Fruit fly (Drosophila melanogaster) whole organism, embryonic: ENCODE data around the gene scny.

Experiments used
- Ada2b ChIP-seq: fragments of 200-800 bp; sonication (Bioruptor generic); IDR thresholded peaks from 2 replicates; pipeline ENCODE4 v1.3.6; 2022; ENCODE audit warnings: missing biosample characterization, missing genetic modification characterization
- Bgb ChIP-seq: fragments of 200-800 bp; sonication (Bioruptor generic); IDR thresholded peaks from 2 replicates; pipeline ENCODE4 v1.3.6; 2022; ENCODE audit warnings: missing biosample characterization, missing genetic modification characterization; ENCODE audit not compliant: partially characterized antibody
- BtbVII ChIP-seq: fragments of 200-800 bp; sonication (Bioruptor generic); optimal IDR thresholded peaks from 3 replicates; lab custom pipeline; 2017; ENCODE audit warnings: missing biosample characterization, mild to moderate bottlenecking, missing genetic modification characterization
- CG10366 ChIP-seq: fragments of 200-800 bp; sonication (Bioruptor generic); IDR thresholded peaks from 2 replicates; pipeline ENCODE4 v1.3.6; 2022; ENCODE audit warnings: missing biosample characterization, missing genetic modification characterization
- CG10654 ChIP-seq: fragments of 200-800 bp; sonication (Bioruptor generic); optimal IDR thresholded peaks from 2 replicates; lab custom pipeline; 2016; ENCODE audit warnings: missing biosample characterization, missing genetic modification characterization
- CG11560 ChIP-seq: fragments of 200-800 bp; sonication (Bioruptor generic); IDR thresholded peaks from 3 replicates; pipeline ENCODE4 v1.3.6; 2022; ENCODE audit warnings: missing biosample characterization, missing genetic modification characterization
- CG12236 ChIP-seq: fragments of 200-800 bp; sonication (Bioruptor generic); optimal IDR thresholded peaks from 2 replicates; lab custom pipeline; 2016; ENCODE audit warnings: missing biosample characterization, missing genetic modification characterization
- CG12391 ChIP-seq: fragments of 200-800 bp; sonication (Bioruptor generic); optimal IDR thresholded peaks from 3 replicates; lab custom pipeline; 2018; ENCODE audit warnings: missing biosample characterization, mild to moderate bottlenecking, missing genetic modification characterization, moderate library complexity
- CG15269 ChIP-seq: fragments of 200-800 bp; sonication (Bioruptor generic); optimal IDR thresholded peaks from 2 replicates; lab custom pipeline; 2018; ENCODE audit warnings: missing biosample characterization, mild to moderate bottlenecking, missing genetic modification characterization, moderate library complexity
- CG16813 ChIP-seq: fragments of 200-800 bp; sonication (Bioruptor generic); IDR thresholded peaks from 3 replicates; pipeline ENCODE4 v1.3.6; 2022; ENCODE audit warnings: missing biosample characterization, missing genetic modification characterization; ENCODE audit not compliant: partially characterized antibody
- CG34224 ChIP-seq: fragments of 200-800 bp; sonication (Bioruptor generic); IDR thresholded peaks from 3 replicates; pipeline ENCODE4 v1.3.6; 2022; ENCODE audit warnings: missing biosample characterization, missing genetic modification characterization; ENCODE audit not compliant: partially characterized antibody
- CG3726 ChIP-seq: fragments of 200-800 bp; sonication (Bioruptor generic); IDR thresholded peaks from 3 replicates; pipeline ENCODE4, ENCODE4 v1.3.6; 2022; ENCODE audit warnings: missing biosample characterization, missing genetic modification characterization
- CG43689 ChIP-seq: fragments of 200-800 bp; sonication (Bioruptor generic); IDR thresholded peaks from 2 replicates; pipeline ENCODE4 v1.3.6; 2022; ENCODE audit warnings: missing biosample characterization, missing genetic modification characterization
- CG4617 ChIP-seq: fragments of 200-800 bp; sonication (Bioruptor generic); optimal IDR thresholded peaks from 3 replicates; lab custom pipeline; 2016; ENCODE audit warnings: missing biosample characterization, missing genetic modification characterization, borderline replicate concordance
- CG4707 ChIP-seq: fragments of 200-800 bp; sonication (Bioruptor generic); optimal IDR thresholded peaks from 2 replicates; lab custom pipeline; 2018; ENCODE audit warnings: missing biosample characterization, mild to moderate bottlenecking, missing genetic modification characterization, moderate library complexity
- CG6791 ChIP-seq: fragments of 200-800 bp; sonication (Bioruptor generic); IDR thresholded peaks from 3 replicates; pipeline ENCODE4 v1.3.6; 2022; ENCODE audit warnings: missing biosample characterization, missing genetic modification characterization; ENCODE audit not compliant: partially characterized antibody
- CG6813 ChIP-seq: fragments of 200-800 bp; sonication (Bioruptor generic); optimal IDR thresholded peaks from 2 replicates; lab custom pipeline; 2017; ENCODE audit warnings: missing biosample characterization, missing genetic modification characterization, mild to moderate bottlenecking, moderate library complexity, missing genetic modification reagents
- CG7556 ChIP-seq: fragments of 200-800 bp; sonication (Bioruptor generic); optimal IDR thresholded peaks from 2 replicates; lab custom pipeline; 2017; ENCODE audit warnings: missing biosample characterization, mild to moderate bottlenecking, missing genetic modification characterization
- D ChIP-seq, 2 experiments: fragments of 200-800 bp in 1 of 2; fragments of >200 bp in 1 of 2; sonication (Bioruptor generic) in 1 of 2; optimal IDR thresholded peaks; 2 replicates in 1 of 2; 3 replicates in 1 of 2; lab custom pipeline; 2017; ENCODE audit warnings: mild to moderate bottlenecking in 1 of 2, missing biosample characterization in 1 of 2, missing genetic modification characterization in 1 of 2, missing genetic modification reagents in 1 of 2
- HLHmδ ChIP-seq: fragments of 200-800 bp; sonication (Bioruptor generic); optimal IDR thresholded peaks from 2 replicates; lab custom pipeline; 2018; ENCODE audit warnings: missing biosample characterization, mild to moderate bottlenecking, missing genetic modification characterization, moderate library complexity
- Hsf ChIP-seq: fragments of 200-800 bp; sonication (Bioruptor generic); optimal IDR thresholded peaks from 3 replicates; lab custom pipeline; 2016; ENCODE audit warnings: missing biosample characterization, missing genetic modification characterization
- Jarid2 ChIP-seq: fragments of 200-800 bp; sonication (Bioruptor generic); optimal IDR thresholded peaks from 3 replicates; lab custom pipeline; 2017; ENCODE audit warnings: mild to moderate bottlenecking, missing biosample characterization, missing genetic modification reagents, missing genetic modification characterization
- MESR4 ChIP-seq: fragments of 200-800 bp; sonication (Bioruptor generic); optimal IDR thresholded peaks from 2 replicates; lab custom pipeline; 2018; ENCODE audit warnings: missing biosample characterization, mild to moderate bottlenecking, missing genetic modification characterization, moderate library complexity
- NC2α ChIP-seq: fragments of 200-800 bp; sonication (Bioruptor generic); optimal IDR thresholded peaks from 2 replicates; lab custom pipeline; 2016; ENCODE audit warnings: missing biosample characterization, missing genetic modification characterization
- Neu2 ChIP-seq: fragments of 200-800 bp; sonication (Bioruptor generic); optimal IDR thresholded peaks from 3 replicates; lab custom pipeline; 2016; ENCODE audit warnings: missing biosample characterization, missing genetic modification characterization, borderline replicate concordance
- Nf-YC ChIP-seq: fragments of 200-800 bp; optimal IDR thresholded peaks from 3 replicates; lab custom pipeline; 2019; ENCODE audit warnings: missing biosample characterization, mild to moderate bottlenecking, missing genetic modification characterization, moderate library complexity
- Sox100B ChIP-seq: fragments of 200-800 bp; sonication (Bioruptor generic); optimal IDR thresholded peaks from 3 replicates; lab custom pipeline; 2018; ENCODE audit warnings: missing biosample characterization, mild to moderate bottlenecking, missing genetic modification characterization
- aop ChIP-seq: fragments of 200-800 bp; sonication (Bioruptor generic); IDR thresholded peaks from 2 replicates; pipeline ENCODE4 v1.3.6; 2022; ENCODE audit warnings: missing biosample characterization, missing genetic modification characterization
- chn ChIP-seq: fragments of 200-800 bp; sonication (Bioruptor generic); optimal IDR thresholded peaks from 2 replicates; lab custom pipeline; 2016; ENCODE audit warnings: missing biosample characterization, missing genetic modification characterization
- da ChIP-seq: fragments of 200-800 bp; sonication (Bioruptor generic); optimal IDR thresholded peaks from 2 replicates; lab custom pipeline; 2016; ENCODE audit warnings: missing biosample characterization, missing genetic modification characterization
- dan ChIP-seq: fragments of 200-800 bp; sonication (Bioruptor generic); IDR thresholded peaks from 2 replicates; pipeline ENCODE4 v1.3.6; 2022; ENCODE audit warnings: missing biosample characterization, missing genetic modification characterization
- eve ChIP-seq, 2 experiments: fragments of >200 bp; optimal IDR thresholded peaks; 2 replicates each; lab custom pipeline; 2017; ENCODE audit warnings: missing biosample characterization in 2 of 2, missing genetic modification characterization in 2 of 2
- fd102C ChIP-seq: fragments of 200-800 bp; sonication (Bioruptor generic); optimal IDR thresholded peaks from 2 replicates; lab custom pipeline; 2018; ENCODE audit warnings: missing biosample characterization, mild to moderate bottlenecking, missing genetic modification characterization, moderate library complexity
- h ChIP-seq: fragments of >200 bp; optimal IDR thresholded peaks from 2 replicates; lab custom pipeline; 2017
- hb ChIP-seq: fragments of 200-800 bp; sonication (Bioruptor generic); IDR thresholded peaks from 3 replicates; pipeline ENCODE4 v1.3.6; 2022; ENCODE audit warnings: missing biosample characterization, missing genetic modification characterization; ENCODE audit not compliant: partially characterized antibody
- ind ChIP-seq: fragments of 200-800 bp; sonication (Bioruptor generic); optimal IDR thresholded peaks from 3 replicates; lab custom pipeline; 2016; ENCODE audit warnings: missing biosample characterization, missing genetic modification characterization
- insv ChIP-seq, 2 experiments: fragments of 200-800 bp; sonication (Bioruptor generic); optimal IDR thresholded peaks; 3 replicates each; lab custom pipeline; 2016 to 2018; ENCODE audit warnings: missing biosample characterization in 2 of 2, missing genetic modification characterization in 2 of 2
- jing ChIP-seq: fragments of 200-800 bp; sonication (Bioruptor generic); optimal IDR thresholded peaks from 2 replicates; lab custom pipeline; 2018; ENCODE audit warnings: missing biosample characterization, mild to moderate bottlenecking, missing genetic modification characterization
- jumu ChIP-seq: fragments of 200-800 bp; sonication (Bioruptor generic); optimal IDR thresholded peaks from 3 replicates; lab custom pipeline; 2016; ENCODE audit warnings: missing biosample characterization, missing genetic modification characterization
- nau ChIP-seq: fragments of 200-800 bp; sonication (Bioruptor generic); optimal IDR thresholded peaks from 3 replicates; lab custom pipeline; 2017; ENCODE audit warnings: missing biosample characterization, mild to moderate bottlenecking, missing genetic modification characterization, missing genetic modification reagents
- pita ChIP-seq: fragments of 200-800 bp; sonication (Bioruptor generic); optimal IDR thresholded peaks from 2 replicates; lab custom pipeline; 2017; ENCODE audit warnings: missing biosample characterization, mild to moderate bottlenecking, missing genetic modification characterization
- pnt ChIP-seq: fragments of 200-800 bp; sonication (Bioruptor generic); optimal IDR thresholded peaks from 3 replicates; lab custom pipeline; 2016; ENCODE audit warnings: missing biosample characterization, missing genetic modification characterization
- prd ChIP-seq, 3 experiments: fragments of >200 bp in 2 of 3; fragments of 200-800 bp in 1 of 3; sonication (Bioruptor generic) in 1 of 3; optimal IDR thresholded peaks in 2 of 3; IDR thresholded peaks in 1 of 3; 2 replicates in 2 of 3; 3 replicates in 1 of 3; pipeline versions ENCODE4 v1.3.6 to Lab custom; 2017 to 2022; ENCODE audit warnings: missing biosample characterization in 1 of 3, missing genetic modification characterization in 1 of 3
- psq ChIP-seq: fragments of 200-800 bp; sonication (Bioruptor generic); optimal IDR thresholded peaks from 2 replicates; lab custom pipeline; 2017; ENCODE audit warnings: missing biosample characterization, missing genetic modification characterization
- run ChIP-seq: fragments of 200-800 bp; sonication (Bioruptor generic); optimal IDR thresholded peaks from 3 replicates; lab custom pipeline; 2018; ENCODE audit warnings: missing biosample characterization, mild to moderate bottlenecking, missing genetic modification characterization
- unc-4 ChIP-seq: fragments of 200-800 bp; sonication (Bioruptor generic); IDR thresholded peaks from 2 replicates; pipeline ENCODE4 v1.3.6; 2022; ENCODE audit warnings: missing biosample characterization, missing genetic modification characterization; ENCODE audit not compliant: partially characterized antibody
- wek ChIP-seq: fragments of 200-800 bp; sonication (Bioruptor generic); optimal IDR thresholded peaks from 3 replicates; lab custom pipeline; 2018; ENCODE audit warnings: missing biosample characterization, mild to moderate bottlenecking, missing genetic modification characterization, moderate library complexity
- wor ChIP-seq: fragments of 200-800 bp; sonication (Bioruptor generic); IDR thresholded peaks from 2 replicates; pipeline ENCODE4 v1.3.6; 2022; ENCODE audit warnings: missing biosample characterization, missing genetic modification characterization

The scny gene

dm6 chr3L:5751740-5752579 is 16.8 kb upstream of the scny start, which contains the start of gene DnaJ-1:
Gene DnaJ-1 (minus strand): TSS chr3L:5752189.
- peak; percentile 41 for TF ChIP-seq CG15269 (tag; lab: Kevin White, UChicago)
- peak; percentile 20 for TF ChIP-seq HLHmδ
- no peak for TF ChIP-seq jumu (GFP tag; lab: Kevin White, UChicago)
- no peak for TF ChIP-seq eve (GFP tag; optimal IDR thresholded peaks at IDR 0.05; lab: Kevin White, UChicago)
- peak; percentile 13 for TF ChIP-seq Nf-YC (tag; lab: Kevin White, UChicago)
- no peak for TF ChIP-seq aop (GFP tag; lab: Robert Waterston, UW)
- peak; percentile 57 for TF ChIP-seq CG4707
- TF ChIP-seq chn = no peak
- no peak for TF ChIP-seq CG10366 (GFP tag; lab: Robert Waterston, UW)
- TF ChIP-seq CG16813 (GFP tag; lab: Robert Waterston, UW) = peak; percentile 99
- no peak for TF ChIP-seq CG3726 (GFP tag; lab: Robert Waterston, UW)
- no peak for TF ChIP-seq Neu2 (GFP tag; lab: Kevin White, UChicago)
- peak; percentile 78 for TF ChIP-seq Jarid2 (GFP tag; lab: Kevin White, UChicago)
- peak; percentile 3 for TF ChIP-seq ind (GFP tag; lab: Kevin White, UChicago)
- TF ChIP-seq jing (GFP tag; lab: Kevin White, UChicago) = no peak
- TF ChIP-seq insv (GFP tag; optimal IDR thresholded peaks at IDR 0.05; lab: Kevin White, UChicago) = no peak
- TF ChIP-seq nau (GFP tag; lab: Kevin White, UChicago) = no peak
- no peak for TF ChIP-seq CG43689
- peak; percentile 97 for TF ChIP-seq CG6791
- TF ChIP-seq D (optimal IDR thresholded peaks at IDR 0.05; lab: Kevin White, UChicago) = no peak
- TF ChIP-seq D (GFP tag; optimal IDR thresholded peaks at IDR 0.05; lab: Kevin White, UChicago) = no peak
- TF ChIP-seq prd (optimal IDR thresholded peaks at IDR 0.05; lab: Kevin White, UChicago) = no peak
- no peak for TF ChIP-seq prd (GFP tag; IDR thresholded peaks at IDR 0.05; lab: Robert Waterston, UW)
- TF ChIP-seq hb (GFP tag; lab: Robert Waterston, UW) = peak; percentile 97
- no peak for TF ChIP-seq Ada2b
- TF ChIP-seq Bgb (GFP tag; lab: Robert Waterston, UW) = peak; percentile 98
- TF ChIP-seq unc-4 (GFP tag; lab: Robert Waterston, UW) = peak; percentile 97
- no peak for TF ChIP-seq wor
- no peak for TF ChIP-seq fd102C
- TF ChIP-seq h (lab: Kevin White, UChicago) = no peak
- no peak for TF ChIP-seq run
- no peak for TF ChIP-seq da
- TF ChIP-seq Hsf (GFP tag; lab: Kevin White, UChicago) = peak; percentile 64
- no peak for TF ChIP-seq psq
- TF ChIP-seq MESR4 = peak; percentile 84
- TF ChIP-seq CG11560 (tag; lab: Robert Waterston, UW) = no peak
- TF ChIP-seq CG34224 (GFP tag; lab: Robert Waterston, UW) = peak; percentile 97
- TF ChIP-seq CG4617 (GFP tag; lab: Kevin White, UChicago) = peak; percentile 43
- peak; percentile 38 for TF ChIP-seq wek
- TF ChIP-seq CG12236 (GFP tag; lab: Kevin White, UChicago) = no peak
- no peak for TF ChIP-seq dan (GFP tag; lab: Robert Waterston, UW)
- TF ChIP-seq CG6813 = no peak
- TF ChIP-seq pnt (GFP tag; lab: Kevin White, UChicago) = no peak
- no peak for TF ChIP-seq Sox100B (GFP tag; lab: Kevin White, UChicago)
- TF ChIP-seq CG7556 (GFP tag; lab: Kevin White, UChicago) = peak; percentile 35
- TF ChIP-seq CG10654 (GFP tag; lab: Kevin White, UChicago) = no peak
- no peak for TF ChIP-seq pita
- TF ChIP-seq NC2α (GFP tag; lab: Kevin White, UChicago) = peak; percentile 32
- no peak for TF ChIP-seq CG12391 (tag; lab: Kevin White, UChicago)
- TF ChIP-seq BtbVII (GFP tag; lab: Kevin White, UChicago) = peak; percentile 40
